Fruit fly (Drosophila melanogaster): ENCODE data around the gene CG31441.
A peak's percentile ranks its signal among the peaks of the same experiment; 100 is the strongest.

CG31441 gene

DNA sequence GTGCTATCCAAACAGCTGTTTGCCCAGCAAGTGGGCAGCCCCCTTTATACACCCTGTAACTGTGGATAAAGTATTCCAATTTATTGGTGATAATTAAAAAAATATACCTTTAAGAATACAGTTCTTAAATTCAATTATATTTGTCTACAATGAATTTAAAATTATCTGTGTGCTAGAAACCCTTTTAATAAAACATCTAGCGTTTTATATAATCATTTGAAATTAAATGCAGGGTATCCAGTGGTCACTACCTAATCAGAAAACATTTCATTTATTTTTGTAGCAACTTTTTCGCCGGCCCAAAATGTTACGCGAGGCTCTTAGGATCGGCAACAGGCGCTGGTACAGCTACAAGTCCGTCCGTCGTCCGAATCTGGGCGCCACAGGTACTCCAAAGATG lies 9.6 kb upstream of the CG31441 start, which contains the start of gene CG17726 (continued):
- TF ChIP-seq Mrtf (GFP tag; IDR thresholded peaks at IDR 0.05) (peak; percentile 96), ara (GFP tag; IDR thresholded peaks at IDR 0.05) (peak; percentile 98), Sry-δ (GFP tag; optimal IDR thresholded peaks at IDR 0.05) (peak; percentile 45), CG18599 (GFP tag; optimal IDR thresholded peaks at IDR 0.05) (no peak), CG11560 (tag; IDR thresholded peaks at IDR 0.05) (peak; percentile 88)

DNA sequence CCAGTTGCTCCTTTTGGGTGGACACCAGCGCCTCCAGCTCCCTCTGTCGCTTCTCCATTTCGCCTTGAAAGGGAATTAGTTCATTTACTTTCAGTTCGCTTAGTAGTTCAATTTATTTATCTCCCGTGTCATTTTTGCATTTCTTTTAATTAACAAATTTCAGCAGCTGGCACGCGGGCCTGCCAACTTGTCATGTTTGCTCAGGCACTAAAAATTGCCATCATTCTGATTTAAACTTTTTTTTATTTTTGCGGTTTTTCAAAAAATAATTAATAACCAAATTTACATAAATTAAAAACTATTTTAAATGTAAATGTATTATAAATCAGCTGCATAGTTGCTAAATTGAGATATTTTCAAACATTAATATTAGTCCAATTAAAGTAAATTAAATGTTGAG lies 5.7 kb upstream of the CG31441 start, which contains the start of gene GCC88:
GCC88 (minus strand) TSS at position 209 of the 400 bp plus-strand sequence.
- TF ChIP-seq C15 (GFP tag; IDR thresholded peaks at IDR 0.05) = no peak
- TF ChIP-seq CG8478 (optimal IDR thresholded peaks at IDR 0.05) = no peak
- TF ChIP-seq pnt (GFP tag; optimal IDR thresholded peaks at IDR 0.05) = no peak
- TF ChIP-seq eyg (GFP tag; optimal IDR thresholded peaks at IDR 0.05) = no peak
- TF ChIP-seq sqz (GFP tag; optimal IDR thresholded peaks at IDR 0.05) = no peak
- TF ChIP-seq corto (GFP tag; optimal IDR thresholded peaks at IDR 0.05) = no peak
- peak; percentile 39; the same call in 1 of the 2 replicates for TF ChIP-seq E2f2 (GFP tag; IDR thresholded peaks at IDR 0.05)
- no peak for TF ChIP-seq Jarid2 (GFP tag; optimal IDR thresholded peaks at IDR 0.05)
- no peak for TF ChIP-seq Xbp1 (GFP tag; optimal IDR thresholded peaks at IDR 0.05)
- no peak for TF ChIP-seq BEAF-32 (GFP tag; optimal IDR thresholded peaks at IDR 0.05)
- no peak for TF ChIP-seq CG13775 (GFP tag; optimal IDR thresholded peaks at IDR 0.05)
- no peak for TF ChIP-seq CG1603 (tag; optimal IDR thresholded peaks at IDR 0.05)
- TF ChIP-seq Sox102F (GFP tag; optimal IDR thresholded peaks at IDR 0.05) = no peak
- TF ChIP-seq Bdp1 (GFP tag; optimal IDR thresholded peaks at IDR 0.05) = no peak
- no peak for TF ChIP-seq CG12769 (tag; optimal IDR thresholded peaks at IDR 0.05)
- TF ChIP-seq MBD-R2 (GFP tag; IDR thresholded peaks at IDR 0.05) = peak; percentile 78
- TF ChIP-seq ftz-f1 (GFP tag; optimal IDR thresholded peaks at IDR 0.05) = no peak
- TF ChIP-seq CG4328 (GFP tag; optimal IDR thresholded peaks at IDR 0.05) = no peak
- no peak for TF ChIP-seq Mes4 (GFP tag; optimal IDR thresholded peaks at IDR 0.05)
- TF ChIP-seq CG10321 (GFP tag; IDR thresholded peaks at IDR 0.05) = no peak
- peak; percentile 98 for TF ChIP-seq trem (tag; optimal IDR thresholded peaks at IDR 0.05)
- TF ChIP-seq CG6654 (GFP tag; optimal IDR thresholded peaks at IDR 0.05) = no peak
- TF ChIP-seq CG2202 (tag; optimal IDR thresholded peaks at IDR 0.05) = no peak
- TF ChIP-seq ac (GFP tag; optimal IDR thresholded peaks at IDR 0.05) = no peak
- TF ChIP-seq Ets65A (GFP tag) = no peak
- no peak for TF ChIP-seq Camta (GFP tag; optimal IDR thresholded peaks at IDR 0.05)
- no peak for TF ChIP-seq B-H1 (GFP tag; IDR thresholded peaks at IDR 0.05)
- no peak for TF ChIP-seq CG3847 (GFP tag; IDR thresholded peaks at IDR 0.05)
- TF ChIP-seq usp (GFP tag; optimal IDR thresholded peaks at IDR 0.05) = no peak
- no peak for TF ChIP-seq Atf6 (GFP tag; IDR thresholded peaks at IDR 0.05)
- TF ChIP-seq bigmax (GFP tag; optimal IDR thresholded peaks at IDR 0.05) = no peak
- TF ChIP-seq Dp (GFP tag; optimal IDR thresholded peaks at IDR 0.05) = peak; percentile 29
- TF ChIP-seq chm (GFP tag; IDR thresholded peaks at IDR 0.05) = no peak
- no peak for TF ChIP-seq CG2889 (GFP tag; IDR thresholded peaks at IDR 0.05)
- no peak for TF ChIP-seq wek (GFP tag; optimal IDR thresholded peaks at IDR 0.05)
- TF ChIP-seq MESR4 (GFP tag; optimal IDR thresholded peaks at IDR 0.05) = peak; percentile 45
- TF ChIP-seq CG11504 (tag; optimal IDR thresholded peaks at IDR 0.05) = no peak
- no peak for TF ChIP-seq Dbx (GFP tag; IDR thresholded peaks at IDR 0.05)
- no peak for TF ChIP-seq Tbp (GFP tag; optimal IDR thresholded peaks at IDR 0.05)
- TF ChIP-seq CG4282 (GFP tag; optimal IDR thresholded peaks at IDR 0.05) = no peak
- no peak for TF ChIP-seq CG43689 (GFP tag; IDR thresholded peaks at IDR 0.05)
- no peak for TF ChIP-seq CG30403 (GFP tag; optimal IDR thresholded peaks at IDR 0.05)
- no peak for TF ChIP-seq sug (tag; optimal IDR thresholded peaks at IDR 0.05)
- no peak for TF ChIP-seq CG4404 (GFP tag; IDR thresholded peaks at IDR 0.05)
- no peak for TF ChIP-seq CG7928 (GFP tag; optimal IDR thresholded peaks at IDR 0.05)
- no peak for TF ChIP-seq CG11560 (tag; IDR thresholded peaks at IDR 0.05)
- TF ChIP-seq crp (GFP tag; optimal IDR thresholded peaks at IDR 0.05) = peak; percentile 23 to 84

All from whole organism, embryonic.